Fruit fly (Drosophila melanogaster) whole organism, embryonic: ENCODE measurements around the gene Rpn10.
A peak's percentile ranks its signal among the peaks of the same experiment; 100 is the strongest.

Experiments
- Ada2b ChIP-seq: fragments of 200-800 bp; sonication (Bioruptor generic); IDR thresholded peaks from 2 replicates; pipeline ENCODE4 v1.3.6; 2022; ENCODE audit warnings: missing biosample characterization, missing genetic modification characterization
- Atf-2 ChIP-seq: fragments of 200-800 bp; sonication (Bioruptor generic); optimal IDR thresholded peaks from 2 replicates; lab custom pipeline; 2016; ENCODE audit warnings: missing biosample characterization, missing genetic modification characterization
- Awh ChIP-seq: fragments of 200-800 bp; sonication (Bioruptor generic); IDR thresholded peaks from 2 replicates; pipeline ENCODE4, ENCODE4 v1.3.6; 2022; ENCODE audit warnings: missing biosample characterization, missing genetic modification characterization
- CG10462 ChIP-seq: fragments of 200-800 bp; sonication (Bioruptor generic); optimal IDR thresholded peaks from 2 replicates; lab custom pipeline; 2016; ENCODE audit warnings: missing biosample characterization, missing genetic modification characterization
- CG11456 ChIP-seq: fragments of 200-800 bp; sonication (Bioruptor generic); IDR thresholded peaks from 3 replicates; pipeline ENCODE4 v1.3.6; 2022; ENCODE audit warnings: missing biosample characterization, missing genetic modification characterization
- CG13287 ChIP-seq: fragments of 200-800 bp; sonication (Bioruptor generic); IDR thresholded peaks from 2 replicates; pipeline ENCODE4 v1.3.6; 2022; ENCODE audit warnings: missing biosample characterization, missing genetic modification characterization; ENCODE audit not compliant: partially characterized antibody
- CG13296 ChIP-seq: fragments of 200-800 bp; sonication (Bioruptor generic); optimal IDR thresholded peaks from 3 replicates; lab custom pipeline; 2018; ENCODE audit warnings: missing biosample characterization, mild to moderate bottlenecking, missing genetic modification characterization
- CG13424 ChIP-seq: fragments of 200-800 bp; sonication (Bioruptor generic); optimal IDR thresholded peaks from 2 replicates; lab custom pipeline; 2019; ENCODE audit warnings: missing biosample characterization, mild to moderate bottlenecking, missing genetic modification characterization, moderate library complexity
- CG13624 ChIP-seq: fragments of 200-800 bp; sonication (Bioruptor generic); optimal IDR thresholded peaks from 2 replicates; lab custom pipeline; 2016; ENCODE audit warnings: missing biosample characterization, missing genetic modification characterization
- CG13775 ChIP-seq: fragments of 200-800 bp; sonication (Bioruptor generic); optimal IDR thresholded peaks from 3 replicates; lab custom pipeline; 2017; ENCODE audit warnings: missing biosample characterization, mild to moderate bottlenecking, missing genetic modification characterization
- CG14050 ChIP-seq: fragments of 200-800 bp; sonication (Bioruptor generic); IDR thresholded peaks from 3 replicates; pipeline ENCODE4 v1.3.6; 2022; ENCODE audit warnings: missing biosample characterization, missing genetic modification characterization
- CG17328 ChIP-seq: fragments of 200-800 bp; sonication (Bioruptor generic); IDR thresholded peaks from 2 replicates; pipeline ENCODE4 v1.3.6; 2022; ENCODE audit warnings: missing biosample characterization, missing genetic modification characterization
- CG17359 ChIP-seq: fragments of 200-800 bp; sonication (Bioruptor generic); optimal IDR thresholded peaks from 3 replicates; lab custom pipeline; 2018; ENCODE audit warnings: missing biosample characterization, mild to moderate bottlenecking, missing genetic modification characterization, moderate library complexity
- CG1832 ChIP-seq: fragments of 200-800 bp; sonication (Bioruptor generic); optimal IDR thresholded peaks from 2 replicates; lab custom pipeline; 2017; ENCODE audit warnings: missing biosample characterization, mild to moderate bottlenecking, missing genetic modification characterization, inconsistent platforms
- CG31365 ChIP-seq: fragments of 200-800 bp; sonication (Bioruptor generic); optimal IDR thresholded peaks from 2 replicates; lab custom pipeline; 2018; ENCODE audit warnings: missing biosample characterization, mild to moderate bottlenecking, missing genetic modification characterization
- CG6683 ChIP-seq: fragments of 200-800 bp; sonication (Bioruptor generic); optimal IDR thresholded peaks from 2 replicates; lab custom pipeline; 2017; ENCODE audit warnings: missing biosample characterization, mild to moderate bottlenecking, missing genetic modification characterization, missing genetic modification reagents
- CG6791 ChIP-seq: fragments of 200-800 bp; sonication (Bioruptor generic); IDR thresholded peaks from 3 replicates; pipeline ENCODE4 v1.3.6; 2022; ENCODE audit warnings: missing biosample characterization, missing genetic modification characterization; ENCODE audit not compliant: partially characterized antibody
- CG8478 ChIP-seq: fragments of >200 bp; optimal IDR thresholded peaks from 2 replicates; lab custom pipeline; 2018
- CG8765 ChIP-seq: fragments of 200-800 bp; sonication (Bioruptor generic); IDR thresholded peaks from 2 replicates; pipeline ENCODE4 v1.3.6; 2022; ENCODE audit warnings: missing biosample characterization, missing genetic modification characterization
- CG8924 ChIP-seq: fragments of 200-800 bp; optimal IDR thresholded peaks from 3 replicates; lab custom pipeline; 2019; ENCODE audit warnings: missing biosample characterization, mild to moderate bottlenecking, missing genetic modification characterization, moderate library complexity
- CTCF ChIP-seq: fragments of 200-800 bp; sonication (Bioruptor generic); optimal IDR thresholded peaks from 2 replicates; lab custom pipeline; 2017; ENCODE audit warnings: missing biosample characterization, mild to moderate bottlenecking, missing genetic modification characterization, moderate library complexity
- Chrac-16 ChIP-seq: fragments of 200-800 bp; sonication (Bioruptor generic); optimal IDR thresholded peaks from 3 replicates; lab custom pipeline; 2016; ENCODE audit warnings: missing biosample characterization, missing genetic modification characterization
- Dad ChIP-seq: fragments of 200-800 bp; sonication (Bioruptor generic); optimal IDR thresholded peaks from 3 replicates; lab custom pipeline; 2016; ENCODE audit warnings: missing biosample characterization, missing genetic modification characterization
- Deaf1 ChIP-seq: fragments of 200-800 bp; optimal IDR thresholded peaks from 3 replicates; lab custom pipeline; 2019; ENCODE audit warnings: missing biosample characterization, mild to moderate bottlenecking, missing genetic modification characterization, moderate library complexity
- Dp ChIP-seq: fragments of 200-800 bp; sonication (Bioruptor generic); optimal IDR thresholded peaks from 2 replicates; lab custom pipeline; 2018; ENCODE audit warnings: missing biosample characterization, mild to moderate bottlenecking, missing genetic modification characterization, moderate library complexity
- HLH4C ChIP-seq: fragments of 200-800 bp; sonication (Bioruptor generic); IDR thresholded peaks from 3 replicates; pipeline ENCODE4 v1.3.6; 2022; ENCODE audit warnings: missing biosample characterization, missing genetic modification characterization; ENCODE audit not compliant: partially characterized antibody
- Mad ChIP-seq: fragments of 200-800 bp; sonication (Bioruptor generic); optimal IDR thresholded peaks from 2 replicates; lab custom pipeline; 2016; ENCODE audit warnings: missing biosample characterization, missing genetic modification characterization
- Myb ChIP-seq: fragments of 200-800 bp; sonication (Bioruptor generic); optimal IDR thresholded peaks from 2 replicates; lab custom pipeline; 2016; ENCODE audit warnings: missing biosample characterization, missing genetic modification characterization
- Nf-YC ChIP-seq: fragments of 200-800 bp; optimal IDR thresholded peaks from 3 replicates; lab custom pipeline; 2019; ENCODE audit warnings: missing biosample characterization, mild to moderate bottlenecking, missing genetic modification characterization, moderate library complexity
- Sin3A ChIP-seq: fragments of >200 bp; optimal IDR thresholded peaks from 2 replicates; lab custom pipeline; 2018
- Six4 ChIP-seq: fragments of 200-800 bp; sonication (Bioruptor generic); optimal IDR thresholded peaks from 2 replicates; lab custom pipeline; 2016; ENCODE audit warnings: missing biosample characterization, missing genetic modification characterization
- ac ChIP-seq: fragments of 200-800 bp; sonication (Bioruptor generic); optimal IDR thresholded peaks from 3 replicates; lab custom pipeline; 2017; ENCODE audit warnings: missing biosample characterization, mild to moderate bottlenecking, missing genetic modification characterization
- al ChIP-seq: fragments of 200-800 bp; sonication (Bioruptor generic); IDR thresholded peaks from 2 replicates; pipeline ENCODE4 v1.3.6; 2022; ENCODE audit warnings: missing biosample characterization, missing genetic modification characterization
- bcd ChIP-seq: fragments of 200-800 bp; sonication (Bioruptor generic); optimal IDR thresholded peaks from 2 replicates; lab custom pipeline; 2017; ENCODE audit warnings: missing biosample characterization, mild to moderate bottlenecking, missing genetic modification characterization
- bigmax ChIP-seq: fragments of 200-800 bp; sonication (Bioruptor generic); optimal IDR thresholded peaks from 2 replicates; lab custom pipeline; 2018; ENCODE audit warnings: missing biosample characterization, mild to moderate bottlenecking, missing genetic modification characterization
- ci ChIP-seq: fragments of 200-800 bp; sonication (Bioruptor generic); IDR thresholded peaks from 3 replicates; pipeline ENCODE4 v1.3.6; 2022; ENCODE audit warnings: missing biosample characterization, missing genetic modification characterization
- danr ChIP-seq: fragments of 200-800 bp; sonication (Bioruptor generic); IDR thresholded peaks from 2 replicates; pipeline ENCODE4 v1.3.6; 2022; ENCODE audit warnings: missing biosample characterization, missing genetic modification characterization
- dmrt99B ChIP-seq: fragments of 200-800 bp; sonication (Bioruptor generic); optimal IDR thresholded peaks from 2 replicates; lab custom pipeline; 2018; ENCODE audit warnings: missing biosample characterization, mild to moderate bottlenecking, missing genetic modification characterization, moderate library complexity
- emc ChIP-seq: fragments of 200-800 bp; sonication (Bioruptor generic); optimal IDR thresholded peaks from 2 replicates; lab custom pipeline; 2016; ENCODE audit warnings: missing biosample characterization, missing genetic modification characterization
- ewg ChIP-seq: fragments of 200-800 bp; sonication (Bioruptor generic); optimal IDR thresholded peaks from 3 replicates; lab custom pipeline; 2017; ENCODE audit warnings: mild to moderate bottlenecking, missing biosample characterization, missing genetic modification reagents, missing genetic modification characterization
- hb ChIP-seq: fragments of 200-800 bp; sonication (Bioruptor generic); IDR thresholded peaks from 3 replicates; pipeline ENCODE4 v1.3.6; 2022; ENCODE audit warnings: missing biosample characterization, missing genetic modification characterization; ENCODE audit not compliant: partially characterized antibody
- her ChIP-seq: fragments of 200-800 bp; sonication (Bioruptor generic); optimal IDR thresholded peaks from 2 replicates; lab custom pipeline; 2016; ENCODE audit warnings: missing biosample characterization, missing genetic modification characterization
- hkb ChIP-seq, 2 experiments: fragments of 200-800 bp in 1 of 2; fragments of >200 bp in 1 of 2; sonication (Bioruptor generic) in 1 of 2; IDR thresholded peaks in 1 of 2; optimal IDR thresholded peaks in 1 of 2; 2 replicates each; pipeline versions ENCODE4 v1.3.6 to Lab custom; 2017 to 2022; ENCODE audit warnings: missing biosample characterization in 1 of 2, missing genetic modification characterization in 1 of 2
- pnt ChIP-seq: fragments of 200-800 bp; sonication (Bioruptor generic); optimal IDR thresholded peaks from 3 replicates; lab custom pipeline; 2016; ENCODE audit warnings: missing biosample characterization, missing genetic modification characterization
- pzg ChIP-seq: fragments of 200-800 bp; sonication (Bioruptor generic); optimal IDR thresholded peaks from 3 replicates; lab custom pipeline; 2018; ENCODE audit warnings: missing biosample characterization, mild to moderate bottlenecking, missing genetic modification characterization, moderate library complexity
- row ChIP-seq: fragments of 200-800 bp; sonication (Bioruptor generic); IDR thresholded peaks from 3 replicates; pipeline ENCODE4 v1.3.6; 2022; ENCODE audit warnings: missing biosample characterization, missing genetic modification characterization
- schlank ChIP-seq: fragments of 200-800 bp; sonication (Bioruptor generic); optimal IDR thresholded peaks from 2 replicates; lab custom pipeline; 2018; ENCODE audit warnings: missing biosample characterization, mild to moderate bottlenecking, missing genetic modification characterization
- sqz ChIP-seq: fragments of 200-800 bp; sonication (Bioruptor generic); optimal IDR thresholded peaks from 3 replicates; lab custom pipeline; 2018; ENCODE audit warnings: missing biosample characterization, mild to moderate bottlenecking, missing genetic modification characterization
- sr ChIP-seq: fragments of 200-800 bp; sonication (Bioruptor generic); IDR thresholded peaks from 3 replicates; pipeline ENCODE4 v1.3.6; 2022; ENCODE audit warnings: missing biosample characterization, missing genetic modification characterization
- tna ChIP-seq: fragments of 200-800 bp; sonication (Bioruptor generic); IDR thresholded peaks from 2 replicates; pipeline ENCODE4 v1.3.6; 2022; ENCODE audit warnings: missing biosample characterization, missing genetic modification characterization; ENCODE audit not compliant: partially characterized antibody
- zen ChIP-seq: fragments of 200-800 bp; sonication (Bioruptor generic); optimal IDR thresholded peaks from 3 replicates; lab custom pipeline; 2018; ENCODE audit warnings: missing biosample characterization, mild to moderate bottlenecking, missing genetic modification characterization, moderate library complexity

Gene Rpn10

dm6 chr3L:21509488-21510122 is 27.2 kb upstream of the Rpn10 start (continued):
- no peak for TF ChIP-seq Sin3A (lab: Kevin White, UChicago)
- TF ChIP-seq Atf-2 (GFP tag; lab: Kevin White, UChicago): peak; percentile 5
- TF ChIP-seq pnt (GFP tag; lab: Kevin White, UChicago): peak; percentile 11
- peak; percentile 38 for TF ChIP-seq CG17359 (tag; lab: Kevin White, UChicago)
- peak; percentile 21 for TF ChIP-seq CG10462
- peak; percentile 44; the same call in 1 of the 2 replicates for TF ChIP-seq Awh (GFP tag; lab: Robert Waterston, UW)
- no peak for TF ChIP-seq Dp (GFP tag; lab: Kevin White, UChicago)
- TF ChIP-seq danr: no peak
- TF ChIP-seq Nf-YC (tag; lab: Kevin White, UChicago): no peak
- TF ChIP-seq CG11456 (GFP tag; lab: Robert Waterston, UW): 0 out of 3 replicates have a peak, but pooled peaks have one; percentile 7
- peak; percentile 39 for TF ChIP-seq her (GFP tag; lab: Kevin White, UChicago)
- TF ChIP-seq CG13624 (GFP tag; lab: Kevin White, UChicago): peak; percentile 9
- TF ChIP-seq CG1832 (GFP tag; lab: Kevin White, UChicago): no peak
- no peak for TF ChIP-seq emc (GFP tag; lab: Kevin White, UChicago)
- TF ChIP-seq Mad (GFP tag; lab: Kevin White, UChicago): no peak
- TF ChIP-seq zen: no peak
- no peak for TF ChIP-seq CG8478 (lab: Kevin White, UChicago)
- TF ChIP-seq CG8765 (GFP tag; lab: Robert Waterston, UW): no peak
- TF ChIP-seq sqz (GFP tag; lab: Kevin White, UChicago): no peak
- TF ChIP-seq HLH4C (GFP tag; lab: Robert Waterston, UW): no peak
- TF ChIP-seq Ada2b (GFP tag; lab: Robert Waterston, UW): peak; percentile 24; the same call in 1 of the 2 replicates
- peak; percentile 28 for TF ChIP-seq CG13775 (GFP tag; lab: Kevin White, UChicago)
- no peak for TF ChIP-seq CG14050 (GFP tag; lab: Robert Waterston, UW)
- TF ChIP-seq ewg (GFP tag; lab: Kevin White, UChicago): no peak
- no peak for TF ChIP-seq pzg
- TF ChIP-seq Dad (GFP tag; lab: Kevin White, UChicago): no peak
- 0 out of 3 replicates have a peak, but pooled peaks have one; percentile 26 for TF ChIP-seq CG6791 (GFP tag; lab: Robert Waterston, UW)
- TF ChIP-seq ac (GFP tag; lab: Kevin White, UChicago): no peak
- peak; percentile 14 for TF ChIP-seq Chrac-16 (GFP tag; lab: Kevin White, UChicago)
- peak; percentile 33 for TF ChIP-seq CG13424 (tag; lab: Kevin White, UChicago)
- no peak for TF ChIP-seq Deaf1 (tag; lab: Kevin White, UChicago)
- no peak for TF ChIP-seq sr (GFP tag; lab: Robert Waterston, UW)
- no peak for TF ChIP-seq CTCF (GFP tag; lab: Kevin White, UChicago)
- peak; percentile 51 for TF ChIP-seq CG17328 (GFP tag; lab: Robert Waterston, UW)
- no peak for TF ChIP-seq bigmax (GFP tag; lab: Kevin White, UChicago)
- no peak for TF ChIP-seq Six4 (GFP tag; lab: Kevin White, UChicago)
- peak; percentile 71 for TF ChIP-seq row (GFP tag; lab: Robert Waterston, UW)
- no peak for TF ChIP-seq hb (GFP tag; lab: Robert Waterston, UW)
- TF ChIP-seq CG8924 (tag; lab: Kevin White, UChicago): no peak
- TF ChIP-seq schlank (tag; lab: Kevin White, UChicago): no peak
- TF ChIP-seq al: no peak
- TF ChIP-seq hkb (optimal IDR thresholded peaks at IDR 0.05; lab: Kevin White, UChicago): no peak
- TF ChIP-seq hkb (GFP tag; IDR thresholded peaks at IDR 0.05; lab: Robert Waterston, UW): no peak
- TF ChIP-seq CG13287 (GFP tag; lab: Robert Waterston, UW): no peak
- TF ChIP-seq CG31365 (tag; lab: Kevin White, UChicago): no peak
- peak; percentile 50 for TF ChIP-seq dmrt99B (tag; lab: Kevin White, UChicago)
- TF ChIP-seq Myb (GFP tag; lab: Kevin White, UChicago): no peak
- no peak for TF ChIP-seq CG6683 (GFP tag; lab: Kevin White, UChicago)
- TF ChIP-seq CG13296: peak; percentile 22
- no peak for TF ChIP-seq tna (GFP tag; lab: Robert Waterston, UW)
- peak; percentile 71; the same call in 2 of the 3 replicates for TF ChIP-seq ci
- TF ChIP-seq bcd: peak; percentile 6
